Worm (Caenorhabditis elegans) whole organism, early embryonic: ENCODE data around the gene oig-5.
"Not testable (repeated sequence)": the region's sequence is repeated elsewhere in the genome, so short reads cannot be mapped to it uniquely, and the experiment has no call there.

ENCODE experiments used
- B0310.2 ChIP-seq: sonication (generic microtip); optimal IDR thresholded peaks from 2 replicates; lab custom pipeline; 2016; ENCODE audit warnings: mild to moderate bottlenecking, missing genetic modification characterization, missing compliant biosample characterization
- F13C5.2 ChIP-seq: sonication (generic microtip); optimal IDR thresholded peaks from 2 replicates; lab custom pipeline; 2017; ENCODE audit warnings: mild to moderate bottlenecking, missing genetic modification characterization, inconsistent platforms, missing compliant biosample characterization
- aly-1 ChIP-seq: sonication (generic microtip); optimal IDR thresholded peaks from 2 replicates; lab custom pipeline; 2016; ENCODE audit warnings: missing genetic modification characterization, missing compliant biosample characterization
- ama-1 ChIP-seq: fragments of 150-350 bp; optimal IDR thresholded peaks from 2 replicates; lab custom pipeline; 2014
- ceh-13 ChIP-seq: fragments of 200-800 bp; sonication (Bioruptor generic); optimal IDR thresholded peaks from 2 replicates; lab custom pipeline; 2018; ENCODE audit warnings: mild to moderate bottlenecking, missing genetic modification characterization, missing compliant biosample characterization
- ceh-36 ChIP-seq: sonication (generic microtip); optimal IDR thresholded peaks from 2 replicates; lab custom pipeline; 2016; ENCODE audit warnings: missing genetic modification characterization, inconsistent platforms, missing compliant biosample characterization
- ets-7 ChIP-seq: sonication (generic microtip); optimal IDR thresholded peaks from 2 replicates; lab custom pipeline; 2016; ENCODE audit warnings: missing genotype, missing genetic modification characterization, missing compliant biosample characterization
- flt-1 ChIP-seq: fragments of 200-800 bp; sonication (Bioruptor generic); IDR thresholded peaks from 2 replicates; pipeline ENCODE4 v1.3.6; 2022; ENCODE audit warnings: missing genetic modification characterization, missing compliant biosample characterization
- hmbx-1 ChIP-seq: sonication (generic microtip); optimal IDR thresholded peaks from 2 replicates; lab custom pipeline; 2016; ENCODE audit warnings: mild to moderate bottlenecking, missing genetic modification characterization, missing compliant biosample characterization
- hmg-4 ChIP-seq: fragments of 200-800 bp; sonication (Bioruptor generic); optimal IDR thresholded peaks from 2 replicates; lab custom pipeline; 2018; ENCODE audit warnings: mild to moderate bottlenecking, missing genetic modification characterization, missing compliant biosample characterization
- hnd-1 ChIP-seq: sonication (generic microtip); optimal IDR thresholded peaks from 2 replicates; lab custom pipeline; 2016; ENCODE audit warnings: missing genetic modification characterization, missing compliant biosample characterization
- pes-1 ChIP-seq: fragments of 200-800 bp; sonication (Bioruptor generic); IDR thresholded peaks from 2 replicates; pipeline ENCODE4 v1.3.6; 2022; ENCODE audit warnings: missing genetic modification reagents, missing genetic modification characterization, missing compliant biosample characterization
- scrt-1 ChIP-seq: fragments of 200-800 bp; sonication (Bioruptor generic); IDR thresholded peaks from 2 replicates; pipeline ENCODE4 v1.3.6; 2022; ENCODE audit warnings: missing genetic modification characterization, missing compliant biosample characterization
- sea-1 ChIP-seq: fragments of 200-800 bp; sonication (Bioruptor generic); conservative IDR thresholded peaks from 2 replicates; pipeline ENCODE4 v1.3.6; 2022; ENCODE audit warnings: missing genetic modification characterization, missing compliant biosample characterization
- tbx-11 ChIP-seq: fragments of 200-800 bp; sonication (Bioruptor generic); IDR thresholded peaks from 2 replicates; pipeline ENCODE4 v1.3.6; 2022; ENCODE audit warnings: missing genetic modification characterization, missing compliant biosample characterization
- tbx-37 ChIP-seq: fragments of 200-800 bp; sonication (Bioruptor generic); conservative IDR thresholded peaks from 2 replicates; pipeline ENCODE4 v1.3.6; 2022; ENCODE audit warnings: missing genetic modification reagents, missing genetic modification characterization, missing compliant biosample characterization
- tra-4 ChIP-seq: sonication (generic microtip); optimal IDR thresholded peaks from 2 replicates; lab custom pipeline; 2017; ENCODE audit warnings: missing genetic modification characterization, missing compliant biosample characterization

Gene oig-5

ce11 chrIV:14826151-14826757, 19.3 kb downstream of the oig-5 start:
- TF ChIP-seq hmg-4 (GFP tag; lab: Kevin White, UChicago) (no peak), sea-1 (GFP tag; lab: Robert Waterston, UW) (no peak), pes-1 (GFP tag; lab: Robert Waterston, UW) (no peak), tbx-11 (GFP tag; lab: Robert Waterston, UW) (no peak), ceh-13 (no peak), ama-1 (lab: Kevin White, UChicago) (no peak), tbx-37 (GFP tag; lab: Robert Waterston, UW) (no peak)

- TF ChIP-seq tbx-11 (GFP tag; lab: Robert Waterston, UW): no peak
- no peak for TF ChIP-seq hmbx-1
- TF ChIP-seq tra-4 (tag; lab: Kevin White, UChicago): no peak
- no peak for TF ChIP-seq F13C5.2
- TF ChIP-seq scrt-1 (GFP tag; lab: Robert Waterston, UW): no peak
- no peak for TF ChIP-seq hmg-4 (GFP tag; lab: Kevin White, UChicago)
- TF ChIP-seq tbx-37 (GFP tag; lab: Robert Waterston, UW): no peak
- no peak for TF ChIP-seq ets-7 (tag; lab: Kevin White, UChicago)
- no peak for TF ChIP-seq aly-1 (tag; lab: Kevin White, UChicago)
- TF ChIP-seq ama-1 (lab: Kevin White, UChicago): no peak
- no peak for TF ChIP-seq hnd-1 (tag; lab: Kevin White, UChicago)
- no peak for TF ChIP-seq pes-1 (GFP tag; lab: Robert Waterston, UW)
- TF ChIP-seq flt-1 (GFP tag; lab: Robert Waterston, UW): no peak
- TF ChIP-seq B0310.2 (tag; lab: Kevin White, UChicago): no peak
- no peak for TF ChIP-seq sea-1 (GFP tag; lab: Robert Waterston, UW)
- TF ChIP-seq ceh-13: no peak
- no peak for TF ChIP-seq ceh-36 (tag; lab: Kevin White, UChicago)
These were observed 21.2 kb downstream of the oig-5 start for ce11 chrIV:14828218-14828617.

- TF ChIP-seq scrt-1 (GFP tag; lab: Robert Waterston, UW): no peak
- TF ChIP-seq tra-4 (tag; lab: Kevin White, UChicago): no peak
- TF ChIP-seq sea-1 (GFP tag; lab: Robert Waterston, UW): no peak
- no peak for TF ChIP-seq ceh-36 (tag; lab: Kevin White, UChicago)
- no peak for TF ChIP-seq tbx-37 (GFP tag; lab: Robert Waterston, UW)
- no peak for TF ChIP-seq aly-1 (tag; lab: Kevin White, UChicago)
- TF ChIP-seq F13C5.2: no peak
- no peak for TF ChIP-seq hmg-4 (GFP tag; lab: Kevin White, UChicago)
These were observed 22.0 kb downstream of the oig-5 start, which contains the start of gene hhat-2 for ce11 chrIV:14829026-14829425. Gene hhat-2 (minus strand): TSS chrIV:14829126.

ce11 chrIV:14833537-14833936, 26.5 kb downstream of the oig-5 start:
- TF ChIP-seq ceh-36 (tag; lab: Kevin White, UChicago) (no peak), aly-1 (tag; lab: Kevin White, UChicago) (no peak), hnd-1 (tag; lab: Kevin White, UChicago) (no peak), hmg-4 (GFP tag; lab: Kevin White, UChicago) (no peak), pes-1 (GFP tag; lab: Robert Waterston, UW) (no peak), ceh-13 (no peak), F13C5.2 (no peak), flt-1 (GFP tag; lab: Robert Waterston, UW) (no peak), tra-4 (tag; lab: Kevin White, UChicago) (no peak), hmbx-1 (no peak)

- no peak for TF ChIP-seq tbx-37 (GFP tag; lab: Robert Waterston, UW)
- TF ChIP-seq aly-1 (tag; lab: Kevin White, UChicago): no peak
- TF ChIP-seq sea-1 (GFP tag; lab: Robert Waterston, UW): no peak
- TF ChIP-seq flt-1 (GFP tag; lab: Robert Waterston, UW): no peak
- no peak for TF ChIP-seq F13C5.2
- TF ChIP-seq hmg-4 (GFP tag; lab: Kevin White, UChicago): no peak
- TF ChIP-seq tra-4 (tag; lab: Kevin White, UChicago): no peak
- TF ChIP-seq scrt-1 (GFP tag; lab: Robert Waterston, UW): no peak
These were observed 29.9 kb downstream of the oig-5 start, which contains the start of gene Y57G11C.22 for ce11 chrIV:14836885-14837284. Gene Y57G11C.22 (plus strand): TSS chrIV:14837211.

ce11 chrIV:14838095-14838494, 31.1 kb downstream of the oig-5 start:
- TF ChIP-seq sea-1 (GFP tag; lab: Robert Waterston, UW): no peak; the same call in 1 of the 2 replicates
- peak; percentile 71 for TF ChIP-seq F13C5.2
- TF ChIP-seq pes-1 (GFP tag; lab: Robert Waterston, UW): peak; percentile 86
- no peak for TF ChIP-seq hmg-4 (GFP tag; lab: Kevin White, UChicago)
- TF ChIP-seq flt-1 (GFP tag; lab: Robert Waterston, UW): peak; percentile 80
- TF ChIP-seq ets-7 (tag; lab: Kevin White, UChicago): peak; percentile 42
- TF ChIP-seq ama-1 (lab: Kevin White, UChicago): no peak
- peak; percentile 73 for TF ChIP-seq tbx-37 (GFP tag; lab: Robert Waterston, UW)
- TF ChIP-seq hnd-1 (tag; lab: Kevin White, UChicago): peak; percentile 64
- peak; percentile 23 for TF ChIP-seq tra-4 (tag; lab: Kevin White, UChicago)
- TF ChIP-seq hmbx-1: peak; percentile 25
- peak; percentile 62 for TF ChIP-seq ceh-36 (tag; lab: Kevin White, UChicago)
- peak; percentile 88 for TF ChIP-seq tbx-11 (GFP tag; lab: Robert Waterston, UW)
- TF ChIP-seq aly-1 (tag; lab: Kevin White, UChicago): peak; percentile 69
- TF ChIP-seq ceh-13: peak; percentile 56
- TF ChIP-seq B0310.2 (tag; lab: Kevin White, UChicago): peak; percentile 30
- no peak; the same call in 1 of the 2 replicates for TF ChIP-seq scrt-1 (GFP tag; lab: Robert Waterston, UW)

- TF ChIP-seq ama-1 (lab: Kevin White, UChicago); hnd-1 (tag; lab: Kevin White, UChicago); ets-7 (tag; lab: Kevin White, UChicago): not testable (repeated sequence)
These were observed 36.1 kb downstream of the oig-5 start, which contains the start of gene Y57G11C.20 for ce11 chrIV:14843062-14843461. Gene Y57G11C.20 (plus strand): TSS chrIV:14843362.
